Fruit fly (Drosophila melanogaster) whole organism, embryonic: ENCODE results near the gene CG7231.

Experiments
- CG10366 ChIP-seq: fragments of 200-800 bp; sonication (Bioruptor generic); IDR thresholded peaks from 2 replicates; pipeline ENCODE4 v1.3.6; 2022; ENCODE audit warnings: missing biosample characterization, missing genetic modification characterization
- CG15269 ChIP-seq: fragments of 200-800 bp; sonication (Bioruptor generic); optimal IDR thresholded peaks from 2 replicates; lab custom pipeline; 2018; ENCODE audit warnings: missing biosample characterization, mild to moderate bottlenecking, missing genetic modification characterization, moderate library complexity
- Dbx ChIP-seq: fragments of 200-800 bp; sonication (Bioruptor generic); IDR thresholded peaks from 3 replicates; pipeline ENCODE4 v1.3.6; 2022; ENCODE audit warnings: missing biosample characterization, missing genetic modification characterization
- ems ChIP-seq: fragments of 200-800 bp; sonication (Bioruptor generic); optimal IDR thresholded peaks from 3 replicates; lab custom pipeline; 2016; ENCODE audit warnings: missing biosample characterization, missing genetic modification characterization

dm6 chr2L:8010602-8011455 lies 27.1 kb downstream of the CG7231 start, which contains the start of the genes Glyat and Tg:
- TF ChIP-seq CG15269 (tag; lab: Kevin White, UChicago) (peak; percentile 25), CG10366 (GFP tag; lab: Robert Waterston, UW) (no peak), ems (GFP tag; lab: Kevin White, UChicago) (no peak), Dbx (GFP tag; lab: Robert Waterston, UW) (peak; percentile 45; the same call in 2 of the 3 replicates)
